Fruit fly (Drosophila melanogaster) whole organism, embryonic: Measurements from ENCODE around the gene pes.
A peak's percentile ranks its signal among the peaks of the same experiment; 100 is the strongest.

ENCODE experiments used
- Bdp1 ChIP-seq: fragments of 200-800 bp; sonication (Bioruptor generic); optimal IDR thresholded peaks from 3 replicates; lab custom pipeline; 2016; ENCODE audit warnings: missing biosample characterization, missing genetic modification characterization
- Bgb ChIP-seq: fragments of 200-800 bp; sonication (Bioruptor generic); IDR thresholded peaks from 2 replicates; pipeline ENCODE4 v1.3.6; 2022; ENCODE audit warnings: missing biosample characterization, missing genetic modification characterization; ENCODE audit not compliant: partially characterized antibody
- CG10321 ChIP-seq: fragments of 200-800 bp; sonication (Bioruptor generic); IDR thresholded peaks from 2 replicates; pipeline ENCODE4 v1.3.6; 2022; ENCODE audit warnings: missing biosample characterization, missing genetic modification characterization
- CG11456 ChIP-seq: fragments of 200-800 bp; sonication (Bioruptor generic); IDR thresholded peaks from 3 replicates; pipeline ENCODE4 v1.3.6; 2022; ENCODE audit warnings: missing biosample characterization, missing genetic modification characterization
- CG13894 ChIP-seq: fragments of 200-800 bp; sonication (Bioruptor generic); optimal IDR thresholded peaks from 3 replicates; lab custom pipeline; 2018; ENCODE audit warnings: missing biosample characterization, mild to moderate bottlenecking, missing genetic modification characterization, moderate library complexity
- CG15514 ChIP-seq: fragments of 200-800 bp; sonication (Bioruptor generic); optimal IDR thresholded peaks from 3 replicates; lab custom pipeline; 2017; ENCODE audit warnings: missing biosample characterization, missing genetic modification characterization, mild to moderate bottlenecking, moderate library complexity, missing genetic modification reagents
- CG17385 ChIP-seq: fragments of 200-800 bp; sonication (Bioruptor generic); optimal IDR thresholded peaks from 3 replicates; lab custom pipeline; 2018; ENCODE audit warnings: missing biosample characterization, mild to moderate bottlenecking, missing genetic modification characterization
- CG18764 ChIP-seq: fragments of 200-800 bp; sonication (Bioruptor generic); optimal IDR thresholded peaks from 3 replicates; lab custom pipeline; 2016; ENCODE audit warnings: missing biosample characterization, missing genetic modification characterization
- CG2889 ChIP-seq: fragments of 200-800 bp; sonication (Bioruptor generic); IDR thresholded peaks from 3 replicates; pipeline ENCODE4 v1.3.6; 2022; ENCODE audit warnings: missing biosample characterization, missing genetic modification characterization
- CG31388 ChIP-seq: fragments of 200-800 bp; sonication (Bioruptor generic); optimal IDR thresholded peaks from 2 replicates; lab custom pipeline; 2016; ENCODE audit warnings: missing biosample characterization, missing genetic modification characterization
- CG34224 ChIP-seq: fragments of 200-800 bp; sonication (Bioruptor generic); IDR thresholded peaks from 3 replicates; pipeline ENCODE4 v1.3.6; 2022; ENCODE audit warnings: missing biosample characterization, missing genetic modification characterization; ENCODE audit not compliant: partially characterized antibody
- CG4282 ChIP-seq: fragments of 200-800 bp; sonication (Bioruptor generic); optimal IDR thresholded peaks from 2 replicates; lab custom pipeline; 2016; ENCODE audit warnings: missing biosample characterization, missing genetic modification characterization
- CG6854 ChIP-seq: fragments of 200-800 bp; sonication (Bioruptor generic); optimal IDR thresholded peaks from 3 replicates; lab custom pipeline; 2017; ENCODE audit warnings: missing biosample characterization, mild to moderate bottlenecking, missing genetic modification characterization
- CG7928 ChIP-seq: fragments of 200-800 bp; sonication (Bioruptor generic); optimal IDR thresholded peaks from 2 replicates; lab custom pipeline; 2017; ENCODE audit warnings: missing biosample characterization, mild to moderate bottlenecking, missing genetic modification characterization
- D19A ChIP-seq: fragments of 200-800 bp; optimal IDR thresholded peaks from 3 replicates; lab custom pipeline; 2019; ENCODE audit warnings: missing biosample characterization, mild to moderate bottlenecking, missing genetic modification characterization, moderate library complexity
- Dfd ChIP-seq, 2 experiments: fragments of >200 bp; optimal IDR thresholded peaks; 2 replicates each; lab custom pipeline; 2017; ENCODE audit warnings: missing biosample characterization in 2 of 2, missing genetic modification characterization in 2 of 2
- Doc2 ChIP-seq: fragments of 200-800 bp; sonication (Bioruptor generic); IDR thresholded peaks from 2 replicates; pipeline ENCODE4 v1.3.6; 2022; ENCODE audit warnings: missing biosample characterization, missing genetic modification characterization
- Dp ChIP-seq: fragments of 200-800 bp; sonication (Bioruptor generic); optimal IDR thresholded peaks from 2 replicates; lab custom pipeline; 2018; ENCODE audit warnings: missing biosample characterization, mild to moderate bottlenecking, missing genetic modification characterization, moderate library complexity
- ERR ChIP-seq: fragments of 200-800 bp; sonication (Bioruptor generic); optimal IDR thresholded peaks from 2 replicates; lab custom pipeline; 2016; ENCODE audit warnings: missing biosample characterization, missing genetic modification characterization
- HLH4C ChIP-seq: fragments of 200-800 bp; sonication (Bioruptor generic); IDR thresholded peaks from 3 replicates; pipeline ENCODE4 v1.3.6; 2022; ENCODE audit warnings: missing biosample characterization, missing genetic modification characterization; ENCODE audit not compliant: partially characterized antibody
- HmgZ ChIP-seq: fragments of 200-800 bp; sonication (Bioruptor generic); optimal IDR thresholded peaks from 2 replicates; lab custom pipeline; 2018; ENCODE audit warnings: missing biosample characterization, mild to moderate bottlenecking, missing genetic modification characterization
- Hr39 ChIP-seq: fragments of >200 bp; optimal IDR thresholded peaks from 2 replicates; lab custom pipeline; 2017
- Hsf ChIP-seq: fragments of 200-800 bp; sonication (Bioruptor generic); optimal IDR thresholded peaks from 3 replicates; lab custom pipeline; 2016; ENCODE audit warnings: missing biosample characterization, missing genetic modification characterization
- Kr ChIP-seq: fragments of 200-800 bp; sonication (Bioruptor generic); optimal IDR thresholded peaks from 2 replicates; lab custom pipeline; 2017; ENCODE audit warnings: missing biosample characterization, mild to moderate bottlenecking, missing genetic modification characterization
- Mes4 ChIP-seq: fragments of 200-800 bp; sonication (Bioruptor generic); optimal IDR thresholded peaks from 2 replicates; lab custom pipeline; 2016; ENCODE audit warnings: missing biosample characterization, missing genetic modification characterization
- Mrtf ChIP-seq: fragments of 200-800 bp; sonication (Bioruptor generic); IDR thresholded peaks from 3 replicates; pipeline ENCODE4 v1.3.6; 2022; ENCODE audit warnings: missing biosample characterization, missing genetic modification characterization
- NfI ChIP-seq: fragments of 200-800 bp; sonication (Bioruptor generic); optimal IDR thresholded peaks from 3 replicates; lab custom pipeline; 2018; ENCODE audit warnings: missing biosample characterization, mild to moderate bottlenecking, missing genetic modification characterization, moderate library complexity
- Rfx ChIP-seq: fragments of 200-800 bp; sonication (Bioruptor generic); IDR thresholded peaks from 2 replicates; pipeline ENCODE4 v1.3.6; 2022; ENCODE audit warnings: missing biosample characterization, missing genetic modification characterization
- br ChIP-seq: fragments of >200 bp; optimal IDR thresholded peaks from 2 replicates; lab custom pipeline; 2017
- dimm ChIP-seq: fragments of 200-800 bp; sonication (Bioruptor generic); IDR thresholded peaks from 2 replicates; pipeline ENCODE4 v1.3.6; 2022; ENCODE audit warnings: missing biosample characterization, missing genetic modification characterization
- dpn ChIP-seq, 2 experiments: fragments of 200-800 bp; sonication (Bioruptor generic); optimal IDR thresholded peaks; 3 replicates each; lab custom pipeline; 2016; ENCODE audit warnings: missing biosample characterization in 2 of 2, missing genetic modification characterization in 2 of 2
- eve ChIP-seq, 2 experiments: fragments of >200 bp; optimal IDR thresholded peaks; 2 replicates each; lab custom pipeline; 2017; ENCODE audit warnings: missing biosample characterization in 2 of 2, missing genetic modification characterization in 2 of 2
- fru ChIP-seq: fragments of >200 bp; optimal IDR thresholded peaks from 2 replicates; lab custom pipeline; 2017
- gce ChIP-seq: fragments of 200-800 bp; sonication (Bioruptor generic); IDR thresholded peaks from 3 replicates; pipeline ENCODE4 v1.3.6; 2022; ENCODE audit warnings: missing biosample characterization, missing genetic modification characterization
- knrl ChIP-seq: fragments of 200-800 bp; sonication (Bioruptor generic); IDR thresholded peaks from 3 replicates; pipeline ENCODE4 v1.3.6; 2022; ENCODE audit warnings: missing biosample characterization, missing genetic modification characterization; ENCODE audit not compliant: partially characterized antibody
- lmd ChIP-seq: fragments of 200-800 bp; sonication (Bioruptor generic); IDR thresholded peaks from 2 replicates; pipeline ENCODE4 v1.3.6; 2022; ENCODE audit warnings: missing biosample characterization, missing genetic modification characterization
- lov ChIP-seq, 2 experiments: fragments of 200-800 bp in 1 of 2; fragments of >200 bp in 1 of 2; sonication (Bioruptor generic) in 1 of 2; IDR thresholded peaks in 1 of 2; optimal IDR thresholded peaks in 1 of 2; 2 replicates in 1 of 2; 3 replicates in 1 of 2; pipeline versions ENCODE4 v1.3.6 to Lab custom; 2017 to 2022; ENCODE audit warnings: missing biosample characterization in 1 of 2, missing genetic modification characterization in 1 of 2
- odd ChIP-seq: fragments of 200-800 bp; sonication (Bioruptor generic); optimal IDR thresholded peaks from 2 replicates; lab custom pipeline; 2017; ENCODE audit warnings: missing biosample characterization, mild to moderate bottlenecking, missing genetic modification characterization
- p53 ChIP-seq: fragments of 200-800 bp; sonication (Bioruptor generic); optimal IDR thresholded peaks from 2 replicates; lab custom pipeline; 2016; ENCODE audit warnings: missing biosample characterization, missing genetic modification characterization
- sima ChIP-seq: fragments of 200-800 bp; sonication (Bioruptor generic); optimal IDR thresholded peaks from 2 replicates; lab custom pipeline; 2016; ENCODE audit warnings: missing biosample characterization, missing genetic modification characterization
- stc ChIP-seq: fragments of 200-800 bp; sonication (Bioruptor generic); IDR thresholded peaks from 2 replicates; pipeline ENCODE4 v1.3.6; 2022; ENCODE audit warnings: missing biosample characterization, missing genetic modification characterization
- stwl ChIP-seq: fragments of 200-800 bp; sonication (Bioruptor generic); optimal IDR thresholded peaks from 3 replicates; lab custom pipeline; 2018; ENCODE audit warnings: missing biosample characterization, mild to moderate bottlenecking, missing genetic modification characterization, moderate library complexity
- tna ChIP-seq: fragments of 200-800 bp; sonication (Bioruptor generic); IDR thresholded peaks from 2 replicates; pipeline ENCODE4 v1.3.6; 2022; ENCODE audit warnings: missing biosample characterization, missing genetic modification characterization; ENCODE audit not compliant: partially characterized antibody
- tx ChIP-seq: fragments of 200-800 bp; sonication (Bioruptor generic); optimal IDR thresholded peaks from 2 replicates; lab custom pipeline; 2016; ENCODE audit warnings: missing biosample characterization, missing genetic modification characterization

The pes gene

DNA sequence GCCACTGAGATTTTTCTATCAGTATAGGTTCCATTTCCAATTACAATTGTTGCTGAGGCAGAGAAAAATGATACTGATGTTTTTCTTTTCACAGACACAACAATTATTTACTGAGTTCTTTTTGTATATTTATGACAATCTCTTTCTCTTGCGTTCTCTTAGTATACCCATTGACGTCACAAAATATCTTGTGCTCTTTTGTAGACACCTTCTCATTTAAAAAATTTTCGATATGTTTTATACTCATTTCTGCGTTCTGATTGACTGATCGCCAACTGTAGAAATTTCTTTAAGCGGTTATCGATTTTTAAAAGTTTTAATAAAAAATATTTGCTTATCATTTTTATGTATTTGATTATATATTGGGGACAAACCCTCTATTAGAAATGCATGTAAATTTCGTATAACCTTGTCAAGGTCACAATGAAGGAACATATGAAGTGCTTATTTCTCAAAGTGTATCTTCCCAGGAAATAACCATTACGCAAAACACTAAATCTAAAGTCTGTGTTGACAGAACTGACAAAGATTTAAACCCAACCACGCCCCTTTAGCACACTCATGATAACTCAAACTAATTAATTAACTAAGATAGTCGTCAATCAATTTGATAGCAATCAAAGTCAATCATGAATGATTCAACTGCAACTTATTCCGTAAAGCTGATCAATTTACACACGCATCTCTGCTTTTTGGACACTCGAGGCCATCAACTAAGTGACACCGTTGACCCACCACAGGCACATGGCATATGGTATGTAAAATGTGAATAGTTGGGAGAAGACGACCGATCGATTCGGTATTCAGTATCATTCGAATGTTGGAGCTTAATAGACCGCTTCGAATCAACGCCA is 16.8 kb upstream of the pes start, which contains the start of the genes Glyat and Tg (continued):
- no peak for TF ChIP-seq gce (GFP tag; lab: Robert Waterston, UW)
- TF ChIP-seq D19A: peak; percentile 1
- no peak for TF ChIP-seq knrl (GFP tag; lab: Robert Waterston, UW)
- TF ChIP-seq CG17385 (GFP tag; lab: Kevin White, UChicago): no peak
- TF ChIP-seq Kr (GFP tag; lab: Kevin White, UChicago): no peak
- no peak for TF ChIP-seq sima (GFP tag; lab: Kevin White, UChicago)
- no peak for TF ChIP-seq CG4282 (GFP tag; lab: Kevin White, UChicago)
- no peak for TF ChIP-seq stwl (tag; lab: Kevin White, UChicago)
- TF ChIP-seq CG31388 (GFP tag; lab: Kevin White, UChicago): no peak
- TF ChIP-seq CG2889: no peak
- peak; percentile 73 for TF ChIP-seq Rfx (GFP tag; lab: Robert Waterston, UW)
- TF ChIP-seq lmd (GFP tag; lab: Robert Waterston, UW): peak; percentile 21; the same call in 1 of the 2 replicates
- TF ChIP-seq NfI (GFP tag; lab: Kevin White, UChicago): peak; percentile 13
- no peak for TF ChIP-seq Hr39 (lab: Kevin White, UChicago)
- TF ChIP-seq Mes4: no peak
- no peak for TF ChIP-seq ERR (GFP tag; lab: Kevin White, UChicago)
- TF ChIP-seq Mrtf (GFP tag; lab: Robert Waterston, UW): no peak
- no peak for TF ChIP-seq CG18764 (GFP tag; lab: Kevin White, UChicago)
- TF ChIP-seq fru: no peak
- no peak for TF ChIP-seq Hsf (GFP tag; lab: Kevin White, UChicago)
- TF ChIP-seq CG6854 (GFP tag; lab: Kevin White, UChicago): no peak
- TF ChIP-seq br (lab: Kevin White, UChicago): no peak
- peak; percentile 66 for TF ChIP-seq HLH4C (GFP tag; lab: Robert Waterston, UW)
- no peak for TF ChIP-seq dpn (GFP tag; optimal IDR thresholded peaks at IDR 0.05; lab: Kevin White, UChicago)
- no peak for TF ChIP-seq CG15514 (GFP tag; lab: Kevin White, UChicago)
- no peak for TF ChIP-seq Dfd (GFP tag; optimal IDR thresholded peaks at IDR 0.05; lab: Kevin White, UChicago)
- TF ChIP-seq lov (optimal IDR thresholded peaks at IDR 0.05; lab: Kevin White, UChicago): no peak
- TF ChIP-seq lov (GFP tag; IDR thresholded peaks at IDR 0.05; lab: Robert Waterston, UW): no peak
- no peak for TF ChIP-seq dimm (GFP tag; lab: Robert Waterston, UW)
- TF ChIP-seq CG7928 (GFP tag; lab: Kevin White, UChicago): no peak
- no peak for TF ChIP-seq stc (GFP tag; lab: Robert Waterston, UW)
- TF ChIP-seq CG10321 (GFP tag; lab: Robert Waterston, UW): 0 out of 2 replicates have a peak, but pooled peaks have one; percentile 8
- no peak for TF ChIP-seq CG13894 (tag; lab: Kevin White, UChicago)
- no peak for TF ChIP-seq tx
- TF ChIP-seq CG34224 (GFP tag; lab: Robert Waterston, UW): peak; percentile 66; the same call in 2 of the 3 replicates
- no peak for TF ChIP-seq odd (GFP tag; lab: Kevin White, UChicago)
- TF ChIP-seq tna (GFP tag; lab: Robert Waterston, UW): no peak
- TF ChIP-seq p53 (GFP tag; lab: Kevin White, UChicago): no peak
- peak; percentile 77 for TF ChIP-seq Dp
- TF ChIP-seq HmgZ (tag; lab: Kevin White, UChicago): peak; percentile 21
- no peak for TF ChIP-seq Doc2 (GFP tag; lab: Robert Waterston, UW)
- TF ChIP-seq Bdp1 (GFP tag; lab: Kevin White, UChicago): no peak
- TF ChIP-seq CG11456 (GFP tag; lab: Robert Waterston, UW): 0 out of 3 replicates have a peak, but pooled peaks have one; percentile 19
- peak; percentile 33; the same call in 1 of the 2 replicates for TF ChIP-seq Bgb (GFP tag; lab: Robert Waterston, UW)
- TF ChIP-seq eve (GFP tag; optimal IDR thresholded peaks at IDR 0.05; lab: Kevin White, UChicago): peak in 1 of 2 experiments; percentile 18
